Fruit fly (Drosophila melanogaster) whole organism, embryonic: ENCODE measurements around the gene Obp99d.

Experiments used
- ATbp ChIP-seq: fragments of 200-800 bp; sonication (Bioruptor generic); optimal IDR thresholded peaks from 2 replicates; lab custom pipeline; 2017; ENCODE audit warnings: missing biosample characterization, mild to moderate bottlenecking, missing genetic modification characterization, missing genetic modification reagents
- CG10267 ChIP-seq: fragments of 200-800 bp; sonication (Bioruptor generic); optimal IDR thresholded peaks from 2 replicates; lab custom pipeline; 2018; ENCODE audit warnings: missing biosample characterization, mild to moderate bottlenecking, missing genetic modification characterization, moderate library complexity
- CG10462 ChIP-seq: fragments of 200-800 bp; sonication (Bioruptor generic); optimal IDR thresholded peaks from 2 replicates; lab custom pipeline; 2016; ENCODE audit warnings: missing biosample characterization, missing genetic modification characterization
- CG12071 ChIP-seq: fragments of 200-800 bp; sonication (Bioruptor generic); optimal IDR thresholded peaks from 3 replicates; lab custom pipeline; 2018; ENCODE audit warnings: missing biosample characterization, mild to moderate bottlenecking, missing genetic modification characterization
- CG13424 ChIP-seq: fragments of 200-800 bp; sonication (Bioruptor generic); optimal IDR thresholded peaks from 2 replicates; lab custom pipeline; 2019; ENCODE audit warnings: missing biosample characterization, mild to moderate bottlenecking, missing genetic modification characterization, moderate library complexity
- CG14710 ChIP-seq: fragments of 200-800 bp; sonication (Bioruptor generic); optimal IDR thresholded peaks from 3 replicates; lab custom pipeline; 2019; ENCODE audit warnings: missing biosample characterization, mild to moderate bottlenecking, missing genetic modification characterization, moderate library complexity
- CG15601 ChIP-seq: fragments of 200-800 bp; sonication (Bioruptor generic); optimal IDR thresholded peaks from 3 replicates; lab custom pipeline; 2019; ENCODE audit warnings: missing biosample characterization, mild to moderate bottlenecking, missing genetic modification characterization, moderate library complexity
- CG18262 ChIP-seq: fragments of 200-800 bp; optimal IDR thresholded peaks from 3 replicates; lab custom pipeline; 2019; ENCODE audit warnings: missing biosample characterization, mild to moderate bottlenecking, missing genetic modification characterization, moderate library complexity
- CG18599 ChIP-seq: fragments of 200-800 bp; sonication (Bioruptor generic); optimal IDR thresholded peaks from 3 replicates; lab custom pipeline; 2017; ENCODE audit warnings: missing biosample characterization, missing genetic modification characterization, mild to moderate bottlenecking, moderate library complexity, missing genetic modification reagents
- CG33213 ChIP-seq: fragments of 200-800 bp; sonication (Bioruptor generic); optimal IDR thresholded peaks from 3 replicates; lab custom pipeline; 2016; ENCODE audit warnings: missing biosample characterization, missing genetic modification characterization
- CG3995 ChIP-seq: fragments of 200-800 bp; sonication (Bioruptor generic); optimal IDR thresholded peaks from 3 replicates; lab custom pipeline; 2016; ENCODE audit warnings: missing biosample characterization, missing genetic modification characterization
- CG4360 ChIP-seq: fragments of 200-800 bp; sonication (Bioruptor generic); IDR thresholded peaks from 2 replicates; pipeline ENCODE4 v1.3.6; 2022; ENCODE audit warnings: missing biosample characterization, missing genetic modification characterization
- CG6791 ChIP-seq: fragments of 200-800 bp; sonication (Bioruptor generic); IDR thresholded peaks from 3 replicates; pipeline ENCODE4 v1.3.6; 2022; ENCODE audit warnings: missing biosample characterization, missing genetic modification characterization; ENCODE audit not compliant: partially characterized antibody
- CG8359 ChIP-seq: fragments of 200-800 bp; sonication (Bioruptor generic); optimal IDR thresholded peaks from 2 replicates; lab custom pipeline; 2017; ENCODE audit warnings: missing biosample characterization, mild to moderate bottlenecking, missing genetic modification characterization, borderline replicate concordance
- CG8478 ChIP-seq: fragments of >200 bp; optimal IDR thresholded peaks from 2 replicates; lab custom pipeline; 2018
- CG9437 ChIP-seq: fragments of 200-800 bp; sonication (Bioruptor generic); optimal IDR thresholded peaks from 2 replicates; lab custom pipeline; 2018; ENCODE audit warnings: missing biosample characterization, mild to moderate bottlenecking, missing genetic modification characterization
- Camta ChIP-seq: fragments of 200-800 bp; sonication (Bioruptor generic); optimal IDR thresholded peaks from 2 replicates; lab custom pipeline; 2016; ENCODE audit warnings: missing biosample characterization, missing genetic modification characterization
- Dbx ChIP-seq: fragments of 200-800 bp; sonication (Bioruptor generic); IDR thresholded peaks from 3 replicates; pipeline ENCODE4 v1.3.6; 2022; ENCODE audit warnings: missing biosample characterization, missing genetic modification characterization
- Doc2 ChIP-seq: fragments of 200-800 bp; sonication (Bioruptor generic); IDR thresholded peaks from 2 replicates; pipeline ENCODE4 v1.3.6; 2022; ENCODE audit warnings: missing biosample characterization, missing genetic modification characterization
- HmgD ChIP-seq: fragments of 200-800 bp; sonication (Bioruptor generic); optimal IDR thresholded peaks from 3 replicates; lab custom pipeline; 2016; ENCODE audit warnings: missing biosample characterization, missing genetic modification characterization
- Hr78 ChIP-seq, 2 experiments: fragments of 200-800 bp in 1 of 2; fragments of >200 bp in 1 of 2; sonication (Bioruptor generic) in 1 of 2; optimal IDR thresholded peaks; 2 replicates each; lab custom pipeline; 2017 to 2019; ENCODE audit warnings: missing biosample characterization in 2 of 2, missing genetic modification characterization in 2 of 2, mild to moderate bottlenecking in 1 of 2, moderate library complexity in 1 of 2
- Lpt ChIP-seq: fragments of >200 bp; optimal IDR thresholded peaks from 2 replicates; lab custom pipeline; 2018; ENCODE audit warnings: missing biosample characterization, missing genetic modification characterization
- Max ChIP-seq: fragments of 200-800 bp; sonication (Bioruptor generic); optimal IDR thresholded peaks from 2 replicates; lab custom pipeline; 2016; ENCODE audit warnings: missing biosample characterization, mild to moderate bottlenecking, missing genetic modification characterization
- Med ChIP-seq: fragments of 200-800 bp; sonication (Bioruptor generic); peaks from one replicate; lab custom pipeline; 2016; ENCODE audit warnings: missing biosample characterization, missing genetic modification characterization, mild to moderate bottlenecking, inconsistent platforms, moderate library complexity
- Oli ChIP-seq: fragments of 200-800 bp; sonication (Bioruptor generic); optimal IDR thresholded peaks from 2 replicates; lab custom pipeline; 2018; ENCODE audit warnings: missing biosample characterization, mild to moderate bottlenecking, missing genetic modification characterization, moderate library complexity
- Pdp1 ChIP-seq, 2 experiments: fragments of 200-800 bp; sonication (Bioruptor generic); optimal IDR thresholded peaks; 3 replicates each; lab custom pipeline; 2016; ENCODE audit warnings: missing biosample characterization in 2 of 2, missing genetic modification characterization in 2 of 2, mild to moderate bottlenecking in 1 of 2, moderate library complexity in 1 of 2
- Ptx1 ChIP-seq: fragments of 200-800 bp; sonication (Bioruptor generic); IDR thresholded peaks from 2 replicates; pipeline ENCODE4 v1.3.6; 2022; ENCODE audit warnings: missing biosample characterization, missing genetic modification characterization
- Rx ChIP-seq: fragments of 200-800 bp; sonication (Bioruptor generic); IDR thresholded peaks from 2 replicates; pipeline ENCODE4 v1.3.6; 2022; ENCODE audit warnings: missing biosample characterization, missing genetic modification characterization
- Six4 ChIP-seq: fragments of 200-800 bp; sonication (Bioruptor generic); optimal IDR thresholded peaks from 2 replicates; lab custom pipeline; 2016; ENCODE audit warnings: missing biosample characterization, missing genetic modification characterization
- Sox102F ChIP-seq: fragments of 200-800 bp; sonication (Bioruptor generic); optimal IDR thresholded peaks from 2 replicates; lab custom pipeline; 2018; ENCODE audit warnings: missing biosample characterization, mild to moderate bottlenecking, missing genetic modification characterization, moderate library complexity
- Sry-β ChIP-seq: fragments of 200-800 bp; sonication (Bioruptor generic); optimal IDR thresholded peaks from 2 replicates; lab custom pipeline; 2018; ENCODE audit warnings: missing biosample characterization, mild to moderate bottlenecking, missing genetic modification characterization, moderate library complexity
- ap ChIP-seq: fragments of 200-800 bp; sonication (Bioruptor generic); IDR thresholded peaks from 2 replicates; pipeline ENCODE4 v1.3.6; 2022; ENCODE audit warnings: missing biosample characterization, missing genetic modification characterization
- bowl ChIP-seq: fragments of 200-800 bp; sonication (Bioruptor generic); IDR thresholded peaks from 2 replicates; pipeline ENCODE4 v1.3.6; 2022; ENCODE audit warnings: missing biosample characterization, missing genetic modification characterization
- cg ChIP-seq: fragments of 200-800 bp; sonication (Bioruptor generic); optimal IDR thresholded peaks from 3 replicates; lab custom pipeline; 2019; ENCODE audit warnings: missing biosample characterization, mild to moderate bottlenecking, missing genetic modification characterization, moderate library complexity
- da ChIP-seq: fragments of 200-800 bp; sonication (Bioruptor generic); optimal IDR thresholded peaks from 2 replicates; lab custom pipeline; 2016; ENCODE audit warnings: missing biosample characterization, missing genetic modification characterization
- dan ChIP-seq: fragments of 200-800 bp; sonication (Bioruptor generic); IDR thresholded peaks from 2 replicates; pipeline ENCODE4 v1.3.6; 2022; ENCODE audit warnings: missing biosample characterization, missing genetic modification characterization
- dimm ChIP-seq: fragments of 200-800 bp; sonication (Bioruptor generic); IDR thresholded peaks from 2 replicates; pipeline ENCODE4 v1.3.6; 2022; ENCODE audit warnings: missing biosample characterization, missing genetic modification characterization
- gcm ChIP-seq: fragments of 200-800 bp; sonication (Bioruptor generic); optimal IDR thresholded peaks from 2 replicates; lab custom pipeline; 2019; ENCODE audit warnings: missing biosample characterization, mild to moderate bottlenecking, missing genetic modification characterization, moderate library complexity
- gt ChIP-seq: fragments of 200-800 bp; sonication (Bioruptor generic); IDR thresholded peaks from 2 replicates; pipeline ENCODE4 v1.3.6; 2022; ENCODE audit warnings: missing biosample characterization, missing genetic modification characterization
- hbn ChIP-seq: fragments of 200-800 bp; sonication (Bioruptor generic); IDR thresholded peaks from 2 replicates; pipeline ENCODE4 v1.3.6; 2022; ENCODE audit warnings: missing biosample characterization, missing genetic modification characterization; ENCODE audit not compliant: partially characterized antibody
- org-1 ChIP-seq: fragments of 200-800 bp; sonication (Bioruptor generic); optimal IDR thresholded peaks from 2 replicates; lab custom pipeline; 2017; ENCODE audit warnings: missing biosample characterization, missing genetic modification characterization
- rib ChIP-seq: fragments of 200-800 bp; sonication (Bioruptor generic); IDR thresholded peaks from 2 replicates; pipeline ENCODE4 v1.3.6; 2022; ENCODE audit warnings: missing biosample characterization, missing genetic modification characterization
- sisA ChIP-seq: fragments of 200-800 bp; sonication (Bioruptor generic); IDR thresholded peaks from 2 replicates; pipeline ENCODE4 v1.3.6; 2022; ENCODE audit warnings: missing biosample characterization, missing genetic modification characterization
- sna ChIP-seq: fragments of 200-800 bp; sonication (Bioruptor generic); IDR thresholded peaks from 2 replicates; pipeline ENCODE4 v1.3.6; 2022; ENCODE audit warnings: missing biosample characterization, missing genetic modification characterization; ENCODE audit not compliant: partially characterized antibody
- tgo ChIP-seq: fragments of 200-800 bp; sonication (Bioruptor generic); IDR thresholded peaks from 3 replicates; pipeline ENCODE4 v1.3.6; 2022; ENCODE audit warnings: missing biosample characterization, missing genetic modification characterization
- tll ChIP-seq, 2 experiments: fragments of 200-800 bp in 1 of 2; fragments of >200 bp in 1 of 2; sonication (Bioruptor generic) in 1 of 2; optimal IDR thresholded peaks; 2 replicates each; lab custom pipeline; 2017 to 2019; ENCODE audit warnings: missing biosample characterization in 2 of 2, missing genetic modification characterization in 2 of 2, mild to moderate bottlenecking in 1 of 2, moderate library complexity in 1 of 2
- trh ChIP-seq: fragments of 200-800 bp; sonication (Bioruptor generic); optimal IDR thresholded peaks from 2 replicates; lab custom pipeline; 2016; ENCODE audit warnings: missing biosample characterization, missing genetic modification characterization
- unpg ChIP-seq: fragments of 200-800 bp; sonication (Bioruptor generic); optimal IDR thresholded peaks from 3 replicates; lab custom pipeline; 2018; ENCODE audit warnings: missing biosample characterization, mild to moderate bottlenecking, missing genetic modification characterization, moderate library complexity
- vfl ChIP-seq: fragments of 200-800 bp; sonication (Bioruptor generic); optimal IDR thresholded peaks from 2 replicates; lab custom pipeline; 2016; ENCODE audit warnings: missing biosample characterization, missing genetic modification characterization
- zfh2 ChIP-seq: fragments of 200-800 bp; sonication (Bioruptor generic); optimal IDR thresholded peaks from 2 replicates; lab custom pipeline; 2016; ENCODE audit warnings: missing biosample characterization, missing genetic modification characterization

Obp99d gene

dm6 chr3R:29745056-29745455 lies 30.8 kb downstream of the Obp99d start, which contains the start of the genes Wdr24 and IntS11 (continued):
- TF ChIP-seq CG8478 (lab: Kevin White, UChicago): no peak
- TF ChIP-seq Sox102F: peak; percentile 82
- no peak for TF ChIP-seq da (GFP tag; lab: Kevin White, UChicago)
- TF ChIP-seq org-1: no peak
- TF ChIP-seq trh (GFP tag; lab: Kevin White, UChicago): peak; percentile 18
- TF ChIP-seq CG18599 (GFP tag; lab: Kevin White, UChicago): peak; percentile 84
- TF ChIP-seq CG3995 (GFP tag; lab: Kevin White, UChicago): peak; percentile 86
- TF ChIP-seq CG8359 (GFP tag; lab: Kevin White, UChicago): no peak
- peak; percentile 70 for TF ChIP-seq CG15601 (tag; lab: Kevin White, UChicago)
- no peak for TF ChIP-seq Six4
- peak; percentile 87 for TF ChIP-seq Rx (GFP tag; lab: Robert Waterston, UW)
- no peak for TF ChIP-seq CG6791 (GFP tag; lab: Robert Waterston, UW)
- TF ChIP-seq CG9437: peak; percentile 65
- TF ChIP-seq CG4360 (GFP tag; lab: Robert Waterston, UW): 0 out of 2 replicates have a peak, but pooled peaks have one; percentile 32
- peak; percentile 98 for TF ChIP-seq Ptx1 (GFP tag; lab: Robert Waterston, UW)
- peak; percentile 64 for TF ChIP-seq Doc2 (GFP tag; lab: Robert Waterston, UW)
- TF ChIP-seq zfh2 (GFP tag; lab: Kevin White, UChicago): peak; percentile 94
- peak; percentile 27 for TF ChIP-seq CG12071 (GFP tag; lab: Kevin White, UChicago)
- peak; percentile 70 for TF ChIP-seq Oli (tag; lab: Kevin White, UChicago)
- 0 out of 2 replicates have a peak, but pooled peaks have one; percentile 34 for TF ChIP-seq bowl (GFP tag; lab: Robert Waterston, UW)
- peak; percentile 68 for TF ChIP-seq gt (GFP tag; lab: Robert Waterston, UW)
- peak; percentile 79 for TF ChIP-seq dimm
- peak; percentile 24; the same call in 1 of the 2 replicates for TF ChIP-seq sna (GFP tag; lab: Robert Waterston, UW)
- no peak for TF ChIP-seq CG10462 (GFP tag; lab: Kevin White, UChicago)
- TF ChIP-seq Hr78 (GFP tag; optimal IDR thresholded peaks at IDR 0.05; lab: Kevin White, UChicago): no peak
- TF ChIP-seq ATbp: no peak
- peak; percentile 86 for TF ChIP-seq CG13424
- peak; percentile 81 for TF ChIP-seq vfl
- peak; percentile 42 for TF ChIP-seq CG33213
- TF ChIP-seq CG18262 (tag; lab: Kevin White, UChicago): peak; percentile 67
- no peak for TF ChIP-seq cg
- no peak for TF ChIP-seq dan (GFP tag; lab: Robert Waterston, UW)
- TF ChIP-seq ap (GFP tag; lab: Robert Waterston, UW): peak; percentile 76
- TF ChIP-seq Max (GFP tag; lab: Kevin White, UChicago): peak; percentile 80
- peak; percentile 84 for TF ChIP-seq unpg (GFP tag; lab: Kevin White, UChicago)
- TF ChIP-seq tll (GFP tag; optimal IDR thresholded peaks at IDR 0.05; lab: Kevin White, UChicago): peak in 1 of 2 experiments; percentile 64
- TF ChIP-seq HmgD (GFP tag; lab: Kevin White, UChicago): peak; percentile 32
- peak; percentile 68 for TF ChIP-seq CG10267 (tag; lab: Kevin White, UChicago)
- no peak for TF ChIP-seq Sry-β (GFP tag; lab: Kevin White, UChicago)
- TF ChIP-seq tgo: peak; percentile 91
- TF ChIP-seq CG14710 (tag; lab: Kevin White, UChicago): peak; percentile 81
- TF ChIP-seq Med (GFP tag; lab: Kevin White, UChicago): peak; percentile 96
- no peak for TF ChIP-seq Lpt
- TF ChIP-seq Pdp1 (GFP tag; optimal IDR thresholded peaks at IDR 0.05; lab: Kevin White, UChicago): peak; percentile 66 to 88
- no peak for TF ChIP-seq hbn
- no peak for TF ChIP-seq gcm (GFP tag; lab: Kevin White, UChicago)
- peak; percentile 91 for TF ChIP-seq rib (GFP tag; lab: Robert Waterston, UW)
- TF ChIP-seq Dbx (GFP tag; lab: Robert Waterston, UW): peak; percentile 96
- peak; percentile 93 for TF ChIP-seq sisA (GFP tag; lab: Robert Waterston, UW)
- TF ChIP-seq Camta (GFP tag; lab: Kevin White, UChicago): peak; percentile 31
